Fruit fly (Drosophila melanogaster): ENCODE data around the gene Dip-B.

Dip-B gene

dm6 chr3R:13812736-13813250, 30.7 kb downstream of the Dip-B start, which contains the start of the genes tal-1A, tal-2A, tal-3A and tal-AA (continued):
- no peak for TF ChIP-seq CG17612 (GFP tag; IDR thresholded peaks at IDR 0.05)
- no peak for TF ChIP-seq salm (tag; optimal IDR thresholded peaks at IDR 0.05)
- no peak for TF ChIP-seq pnt (GFP tag; optimal IDR thresholded peaks at IDR 0.05)
- no peak for TF ChIP-seq sima (GFP tag; optimal IDR thresholded peaks at IDR 0.05)
- TF ChIP-seq Poxn (GFP tag; IDR thresholded peaks at IDR 0.05) = no peak
- no peak for TF ChIP-seq CG30020 (tag; optimal IDR thresholded peaks at IDR 0.05)
- no peak for TF ChIP-seq Neu2 (GFP tag; optimal IDR thresholded peaks at IDR 0.05; ENCODE audit: borderline replicate concordance)
- no peak for TF ChIP-seq hth (optimal IDR thresholded peaks at IDR 0.05)
- no peak for TF ChIP-seq pb (GFP tag; optimal IDR thresholded peaks at IDR 0.05)
- TF ChIP-seq Elba2 (GFP tag; optimal IDR thresholded peaks at IDR 0.05) = no peak
- TF ChIP-seq z (GFP tag; IDR thresholded peaks at IDR 0.05) = peak; percentile 74; the same call in 2 of the 3 replicates
- TF ChIP-seq kni (GFP tag; optimal IDR thresholded peaks at IDR 0.05) = peak; percentile 42
- TF ChIP-seq chif (GFP tag; optimal IDR thresholded peaks at IDR 0.05) = no peak
- no peak for TF ChIP-seq al (GFP tag; IDR thresholded peaks at IDR 0.05)
- TF ChIP-seq CG11504 (tag; optimal IDR thresholded peaks at IDR 0.05) = peak; percentile 4
- no peak for TF ChIP-seq usp (GFP tag; optimal IDR thresholded peaks at IDR 0.05)
- no peak for TF ChIP-seq CG17802 (tag; optimal IDR thresholded peaks at IDR 0.05)
- TF ChIP-seq H15 (GFP tag; IDR thresholded peaks at IDR 0.05) = no peak
- TF ChIP-seq CG7271 (tag; optimal IDR thresholded peaks at IDR 0.05) = no peak
- TF ChIP-seq Hr39 (optimal IDR thresholded peaks at IDR 0.05) = no peak
- no peak for TF ChIP-seq odd (GFP tag; optimal IDR thresholded peaks at IDR 0.05)
- no peak for TF ChIP-seq fru (optimal IDR thresholded peaks at IDR 0.05)
- TF ChIP-seq gt (GFP tag; IDR thresholded peaks at IDR 0.05) = no peak
- 0 out of 2 replicates have a peak, but pooled peaks have one; percentile 22 for TF ChIP-seq CG2129 (GFP tag; IDR thresholded peaks at IDR 0.05; ENCODE audit: partially characterized antibody)
- TF ChIP-seq CG3407 (GFP tag; optimal IDR thresholded peaks at IDR 0.05) = no peak
- no peak for TF ChIP-seq NC2β (GFP tag; optimal IDR thresholded peaks at IDR 0.05)
- peak; percentile 30 for TF ChIP-seq ems (GFP tag; optimal IDR thresholded peaks at IDR 0.05)
- TF ChIP-seq lilli (GFP tag; optimal IDR thresholded peaks at IDR 0.05) = peak; percentile 16
- TF ChIP-seq CG7372 (GFP tag; IDR thresholded peaks at IDR 0.05) = no peak
- peak; percentile 45; the same call in 1 of the 3 replicates for TF ChIP-seq gce (GFP tag; IDR thresholded peaks at IDR 0.05)
- TF ChIP-seq CG6854 (GFP tag; optimal IDR thresholded peaks at IDR 0.05) = no peak
- TF ChIP-seq maf-S (GFP tag; optimal IDR thresholded peaks at IDR 0.05) = no peak
- TF ChIP-seq CG7987 (GFP tag; optimal IDR thresholded peaks at IDR 0.05) = no peak
- no peak for TF ChIP-seq Dip2 (GFP tag; IDR thresholded peaks at IDR 0.05)
- TF ChIP-seq tin (GFP tag; optimal IDR thresholded peaks at IDR 0.05) = no peak
- no peak for TF ChIP-seq ham (GFP tag; IDR thresholded peaks at IDR 0.05)
- no peak for TF ChIP-seq CG17912 (GFP tag; optimal IDR thresholded peaks at IDR 0.05)
- TF ChIP-seq CG42726 (GFP tag; IDR thresholded peaks at IDR 0.05; ENCODE audit: partially characterized antibody) = no peak
- TF ChIP-seq crc (GFP tag; optimal IDR thresholded peaks at IDR 0.05) = no peak
- 0 out of 2 replicates have a peak, but pooled peaks have one; percentile 24 for TF ChIP-seq aop (GFP tag; IDR thresholded peaks at IDR 0.05)
- no peak for TF ChIP-seq CG4328 (GFP tag; optimal IDR thresholded peaks at IDR 0.05)
- peak; percentile 29 for TF ChIP-seq CG4360 (GFP tag; IDR thresholded peaks at IDR 0.05)
- no peak for TF ChIP-seq tll (GFP tag; optimal IDR thresholded peaks at IDR 0.05)
- no peak for TF ChIP-seq eyg (GFP tag; optimal IDR thresholded peaks at IDR 0.05)
- TF ChIP-seq Aef1 (GFP tag; IDR thresholded peaks at IDR 0.05) = no peak
- TF ChIP-seq HLH3B (GFP tag; IDR thresholded peaks at IDR 0.05) = no peak; the same call in 1 of the 2 replicates
- no peak for TF ChIP-seq CG16813 (GFP tag; IDR thresholded peaks at IDR 0.05; ENCODE audit: partially characterized antibody)
- TF ChIP-seq CG12219 (GFP tag; optimal IDR thresholded peaks at IDR 0.05) = no peak
- TF ChIP-seq CG7839 (tag; optimal IDR thresholded peaks at IDR 0.05) = no peak
- TF ChIP-seq wek (GFP tag; optimal IDR thresholded peaks at IDR 0.05) = peak; percentile 43
- no peak for TF ChIP-seq Fer2 (tag; optimal IDR thresholded peaks at IDR 0.05)
- TF ChIP-seq toy (GFP tag; IDR thresholded peaks at IDR 0.05) = no peak

All from whole organism, embryonic.